Worm (Caenorhabditis elegans): ENCODE results near the gene T15B12.1.

DNA sequence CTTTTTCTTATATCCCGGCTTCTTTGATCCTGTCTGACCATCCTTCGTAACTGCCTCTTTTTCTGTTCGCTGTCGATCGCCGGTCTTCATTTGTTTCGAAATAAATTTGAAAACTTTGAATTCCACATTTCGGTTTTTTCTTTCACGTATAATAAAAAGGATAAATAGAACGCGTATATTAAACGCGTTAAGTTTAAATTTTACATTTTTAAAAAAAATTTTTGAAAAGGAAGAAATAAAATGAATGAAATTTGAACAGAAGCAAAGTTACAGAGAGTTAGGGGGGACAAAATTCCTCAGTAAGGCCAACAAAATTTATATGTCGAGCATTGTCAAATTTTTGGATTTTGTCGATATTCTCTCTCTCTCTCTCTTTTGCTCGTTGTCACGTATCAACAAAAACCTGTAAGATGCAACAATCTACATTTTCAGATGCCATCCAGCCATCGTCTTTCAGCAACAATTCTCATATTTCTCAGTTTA lies 13.8 kb downstream of the T15B12.1 start, which contains the start of the genes T15B12.2 and F52C9.5:
- TF ChIP-seq rnt-1 (tag; optimal IDR thresholded peaks at IDR 0.05) (no peak), aha-1 (tag; optimal IDR thresholded peaks at IDR 0.05) (no peak)
